Fruit fly (Drosophila melanogaster) whole organism, prepupa: Measurements from ENCODE around the gene CG11696.

Source experiments
- Blimp-1 ChIP-seq: fragments of 200-800 bp; sonication (Bioruptor generic); optimal IDR thresholded peaks from 3 replicates; lab custom pipeline; 2017; ENCODE audit warnings: missing biosample characterization, missing genetic modification characterization, mild to moderate bottlenecking, moderate library complexity, missing genetic modification reagents
- CG10631 ChIP-seq: fragments of 200-800 bp; sonication (Bioruptor generic); optimal IDR thresholded peaks from 2 replicates; lab custom pipeline; 2016; ENCODE audit warnings: missing biosample characterization, missing genetic modification characterization
- CG11294 ChIP-seq: fragments of 200-800 bp; sonication (Bioruptor generic); IDR thresholded peaks from 2 replicates; pipeline ENCODE4 v1.3.6; 2022; ENCODE audit warnings: missing biosample characterization, missing genetic modification characterization
- CG11762 ChIP-seq: fragments of 200-800 bp; sonication (Bioruptor generic); optimal IDR thresholded peaks from 3 replicates; lab custom pipeline; 2016; ENCODE audit warnings: missing biosample characterization, missing genetic modification characterization; ENCODE audit not compliant: insufficient read depth
- CG11902 ChIP-seq: fragments of 200-800 bp; sonication (Bioruptor generic); optimal IDR thresholded peaks from 3 replicates; lab custom pipeline; 2016; ENCODE audit warnings: missing biosample characterization, missing genetic modification characterization
- CG15336 ChIP-seq: fragments of 200-800 bp; sonication (Bioruptor generic); IDR thresholded peaks from 2 replicates; pipeline ENCODE4 v1.3.6; 2022; ENCODE audit warnings: missing biosample characterization, missing genetic modification characterization
- CG16779 ChIP-seq: fragments of 200-800 bp; sonication (Bioruptor generic); optimal IDR thresholded peaks from 3 replicates; lab custom pipeline; 2017; ENCODE audit warnings: missing biosample characterization, mild to moderate bottlenecking, missing genetic modification characterization
- CG31627 ChIP-seq: fragments of 200-800 bp; sonication (Bioruptor generic); optimal IDR thresholded peaks from 3 replicates; lab custom pipeline; 2016; ENCODE audit warnings: missing biosample characterization, missing genetic modification characterization
- CG32006 ChIP-seq: fragments of 200-800 bp; sonication (Bioruptor generic); optimal IDR thresholded peaks from 3 replicates; lab custom pipeline; 2017; ENCODE audit warnings: missing biosample characterization, mild to moderate bottlenecking, missing genetic modification characterization
- CG34406 ChIP-seq: fragments of 200-800 bp; sonication (Bioruptor generic); optimal IDR thresholded peaks from 3 replicates; lab custom pipeline; 2016; ENCODE audit warnings: missing biosample characterization, missing genetic modification characterization
- CG3919 ChIP-seq: fragments of 200-800 bp; sonication (Bioruptor generic); optimal IDR thresholded peaks from 3 replicates; lab custom pipeline; 2016; ENCODE audit warnings: missing biosample characterization, missing genetic modification characterization
- CG4318 ChIP-seq: fragments of 200-800 bp; sonication (Bioruptor generic); optimal IDR thresholded peaks from 3 replicates; lab custom pipeline; 2017; ENCODE audit warnings: missing biosample characterization, mild to moderate bottlenecking, missing genetic modification characterization
- CG6163 ChIP-seq: fragments of 200-800 bp; sonication (Bioruptor generic); IDR thresholded peaks from 3 replicates; pipeline ENCODE4 v1.3.6; 2022; ENCODE audit warnings: missing biosample characterization, missing genetic modification characterization
- CG6276 ChIP-seq: fragments of 200-800 bp; sonication (Bioruptor generic); optimal IDR thresholded peaks from 2 replicates; lab custom pipeline; 2017; ENCODE audit warnings: missing biosample characterization, mild to moderate bottlenecking, missing genetic modification characterization
- CG6792 ChIP-seq: fragments of 200-800 bp; sonication (Bioruptor generic); optimal IDR thresholded peaks from 3 replicates; lab custom pipeline; 2016; ENCODE audit warnings: missing biosample characterization, missing genetic modification characterization
- CG6808 ChIP-seq: fragments of 200-800 bp; sonication (Bioruptor generic); optimal IDR thresholded peaks from 3 replicates; lab custom pipeline; 2017; ENCODE audit warnings: missing biosample characterization, missing genetic modification characterization, mild to moderate bottlenecking, moderate library complexity, missing genetic modification reagents
- CG6854 ChIP-seq: fragments of 200-800 bp; sonication (Bioruptor generic); optimal IDR thresholded peaks from 2 replicates; lab custom pipeline; 2017; ENCODE audit warnings: missing biosample characterization, mild to moderate bottlenecking, missing genetic modification characterization
- CG8119 ChIP-seq: fragments of 200-800 bp; sonication (Bioruptor generic); IDR thresholded peaks from 3 replicates; pipeline ENCODE4 v1.3.6; 2022; ENCODE audit warnings: missing biosample characterization, missing genetic modification characterization
- CG9139 ChIP-seq: fragments of 200-800 bp; sonication (Bioruptor generic); optimal IDR thresholded peaks from 3 replicates; lab custom pipeline; 2017; ENCODE audit warnings: missing biosample characterization, mild to moderate bottlenecking, missing genetic modification characterization
- Eip78C ChIP-seq: fragments of 200-800 bp; sonication (Bioruptor generic); peaks from one replicate; lab custom pipeline; 2016; ENCODE audit warnings: missing biosample characterization, missing genetic modification characterization
- Eip93F ChIP-seq: fragments of 200-800 bp; sonication (Bioruptor generic); optimal IDR thresholded peaks from 2 replicates; lab custom pipeline; 2016; ENCODE audit warnings: missing biosample characterization, mild to moderate bottlenecking, missing genetic modification characterization
- Ets21C ChIP-seq: fragments of 200-800 bp; sonication (Bioruptor generic); optimal IDR thresholded peaks from 3 replicates; lab custom pipeline; 2016; ENCODE audit warnings: missing biosample characterization, missing genetic modification characterization
- Ets96B ChIP-seq: fragments of 200-800 bp; optimal IDR thresholded peaks from 2 replicates; lab custom pipeline; 2019; ENCODE audit warnings: missing biosample characterization, mild to moderate bottlenecking, missing genetic modification characterization, moderate library complexity
- Gug ChIP-seq: fragments of 200-800 bp; sonication (Bioruptor generic); IDR thresholded peaks from 2 replicates; pipeline ENCODE4 v1.3.6; 2022; ENCODE audit warnings: missing biosample characterization, missing genetic modification characterization
- Hr39 ChIP-seq: fragments of 200-800 bp; sonication (Bioruptor generic); optimal IDR thresholded peaks from 2 replicates; lab custom pipeline; 2016; ENCODE audit warnings: missing biosample characterization, missing genetic modification characterization
- Hr4 ChIP-seq: fragments of 200-800 bp; sonication (Bioruptor generic); optimal IDR thresholded peaks from 3 replicates; lab custom pipeline; 2016; ENCODE audit warnings: missing biosample characterization, missing genetic modification characterization
- Lpt ChIP-seq: fragments of 200-800 bp; sonication (Bioruptor generic); optimal IDR thresholded peaks from 3 replicates; lab custom pipeline; 2016; ENCODE audit warnings: missing biosample characterization, missing genetic modification characterization
- Met ChIP-seq: fragments of 200-800 bp; sonication (Bioruptor generic); optimal IDR thresholded peaks from 3 replicates; lab custom pipeline; 2016; ENCODE audit warnings: missing biosample characterization, missing genetic modification characterization
- Smox ChIP-seq: fragments of 200-800 bp; sonication (Bioruptor generic); optimal IDR thresholded peaks from 3 replicates; lab custom pipeline; 2016; ENCODE audit warnings: missing biosample characterization, missing genetic modification characterization
- Sox14 ChIP-seq: fragments of 200-800 bp; sonication (Bioruptor generic); optimal IDR thresholded peaks from 3 replicates; lab custom pipeline; 2016; ENCODE audit warnings: missing biosample characterization, missing genetic modification characterization
- Sox15 ChIP-seq: fragments of 200-800 bp; sonication (Bioruptor generic); optimal IDR thresholded peaks from 3 replicates; lab custom pipeline; 2016; ENCODE audit warnings: missing biosample characterization, missing genetic modification characterization
- achi ChIP-seq: fragments of 200-800 bp; sonication (Bioruptor generic); optimal IDR thresholded peaks from 3 replicates; lab custom pipeline; 2016; ENCODE audit warnings: missing biosample characterization, missing genetic modification characterization
- acj6 ChIP-seq: fragments of 200-800 bp; sonication (Bioruptor generic); optimal IDR thresholded peaks from 3 replicates; lab custom pipeline; 2016; ENCODE audit warnings: missing biosample characterization, missing genetic modification characterization
- cyc ChIP-seq: fragments of 200-800 bp; sonication (Bioruptor generic); optimal IDR thresholded peaks from 3 replicates; lab custom pipeline; 2016; ENCODE audit warnings: missing biosample characterization, missing genetic modification characterization
- dac ChIP-seq: fragments of 200-800 bp; sonication (Bioruptor generic); optimal IDR thresholded peaks from 2 replicates; lab custom pipeline; 2017; ENCODE audit warnings: missing biosample characterization, mild to moderate bottlenecking, missing genetic modification characterization
- esn ChIP-seq: fragments of 200-800 bp; sonication (Bioruptor generic); optimal IDR thresholded peaks from 2 replicates; lab custom pipeline; 2016; ENCODE audit warnings: missing biosample characterization, mild to moderate bottlenecking, missing genetic modification characterization, moderate library complexity
- fd85E ChIP-seq: fragments of 200-800 bp; sonication (Bioruptor generic); optimal IDR thresholded peaks from 3 replicates; lab custom pipeline; 2016; ENCODE audit warnings: missing biosample characterization, missing genetic modification characterization
- lz ChIP-seq: fragments of 200-800 bp; sonication (Bioruptor generic); optimal IDR thresholded peaks from 3 replicates; lab custom pipeline; 2016; ENCODE audit warnings: missing biosample characterization, missing genetic modification characterization
- net ChIP-seq: fragments of 200-800 bp; sonication (Bioruptor generic); optimal IDR thresholded peaks from 3 replicates; lab custom pipeline; 2016; ENCODE audit warnings: missing biosample characterization, missing genetic modification characterization
- pdm3 ChIP-seq: fragments of 200-800 bp; sonication (Bioruptor generic); optimal IDR thresholded peaks from 3 replicates; lab custom pipeline; 2016; ENCODE audit warnings: missing biosample characterization, missing genetic modification characterization
- salr ChIP-seq, 2 experiments: fragments of 200-800 bp; sonication (Bioruptor generic); optimal IDR thresholded peaks; 3 replicates each; lab custom pipeline; 2016 to 2018; ENCODE audit warnings: missing biosample characterization in 2 of 2, missing genetic modification characterization in 2 of 2, mild to moderate bottlenecking in 1 of 2
- spab ChIP-seq: fragments of 200-800 bp; sonication (Bioruptor generic); optimal IDR thresholded peaks from 2 replicates; lab custom pipeline; 2017; ENCODE audit warnings: missing biosample characterization, mild to moderate bottlenecking, missing genetic modification characterization, missing genetic modification reagents
- ss ChIP-seq, 2 experiments: fragments of 200-800 bp; sonication (Bioruptor generic); optimal IDR thresholded peaks; 2 replicates in 1 of 2; 3 replicates in 1 of 2; lab custom pipeline; 2017 to 2018; ENCODE audit warnings: mild to moderate bottlenecking in 2 of 2, missing biosample characterization in 2 of 2, missing genetic modification characterization in 2 of 2, moderate library complexity in 1 of 2
- svp ChIP-seq: fragments of 200-800 bp; sonication (Bioruptor generic); peaks from one replicate; lab custom pipeline; 2016; ENCODE audit warnings: missing biosample characterization, missing genetic modification characterization
- vri ChIP-seq: fragments of 200-800 bp; sonication (Bioruptor generic); optimal IDR thresholded peaks from 3 replicates; lab custom pipeline; 2016; ENCODE audit warnings: missing biosample characterization, mild to moderate bottlenecking, missing genetic modification characterization

Gene CG11696

DNA sequence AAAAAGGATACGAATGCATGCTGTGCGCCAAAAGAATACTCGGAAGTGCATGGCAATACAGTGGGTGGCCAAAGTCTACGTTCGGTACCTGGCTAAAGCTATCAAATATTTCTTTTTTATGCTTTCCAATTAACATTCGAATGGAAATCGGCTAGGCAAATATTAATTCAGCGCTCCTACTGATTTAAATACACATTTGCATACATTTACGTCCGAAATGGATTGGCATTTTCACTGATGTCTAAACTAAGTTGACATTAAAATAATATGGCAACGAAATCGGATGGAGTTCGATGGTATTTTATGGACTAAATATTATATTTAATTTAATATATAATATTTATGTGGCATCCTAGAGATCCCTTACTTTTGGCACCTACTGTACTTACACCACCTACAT lies 31.0 kb upstream of the CG11696 start (continued):
- TF ChIP-seq spab (GFP tag; lab: Kevin White, UChicago) (peak; percentile 28), vri (GFP tag; lab: Kevin White, UChicago) (no peak), Gug (GFP tag; lab: Robert Waterston, UW) (no peak), Lpt (GFP tag; lab: Kevin White, UChicago) (peak; percentile 1), CG31627 (GFP tag; lab: Kevin White, UChicago) (no peak), Smox (GFP tag; lab: Kevin White, UChicago) (no peak), salr (GFP tag; optimal IDR thresholded peaks at IDR 0.05; lab: Kevin White, UChicago) (peak in 1 of 2 experiments; percentile 28)

DNA sequence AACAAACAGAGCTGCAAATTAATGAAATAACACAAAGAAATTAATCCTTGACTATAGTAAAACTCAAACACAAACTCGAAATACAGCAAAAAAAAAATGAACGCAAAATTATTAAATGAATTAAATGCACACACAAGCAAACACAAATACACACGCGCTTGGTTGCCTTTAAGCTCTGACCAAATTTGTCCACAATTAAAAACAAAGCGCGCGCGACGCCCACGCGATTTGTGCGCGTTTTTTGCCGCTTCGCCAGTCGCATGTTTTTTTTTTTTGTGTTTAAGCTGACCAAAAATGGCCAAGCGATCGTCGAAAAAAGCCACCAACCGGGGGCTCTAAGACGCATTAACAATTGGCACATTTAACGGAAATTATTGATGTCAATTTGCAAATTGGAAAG lies 30.2 kb upstream of the CG11696 start:
- TF ChIP-seq CG9139 (no peak), CG16779 (no peak), CG6163 (GFP tag; lab: Robert Waterston, UW) (no peak), Ets96B (no peak), Hr4 (no peak), CG3919 (GFP tag; lab: Kevin White, UChicago) (no peak), acj6 (GFP tag; lab: Kevin White, UChicago) (no peak), CG8119 (no peak), lz (GFP tag; lab: Kevin White, UChicago) (no peak), Eip93F (GFP tag; lab: Kevin White, UChicago) (no peak), pdm3 (GFP tag; lab: Kevin White, UChicago) (no peak), CG6854 (GFP tag; lab: Kevin White, UChicago) (no peak), CG11762 (GFP tag; lab: Kevin White, UChicago) (no peak)

DNA sequence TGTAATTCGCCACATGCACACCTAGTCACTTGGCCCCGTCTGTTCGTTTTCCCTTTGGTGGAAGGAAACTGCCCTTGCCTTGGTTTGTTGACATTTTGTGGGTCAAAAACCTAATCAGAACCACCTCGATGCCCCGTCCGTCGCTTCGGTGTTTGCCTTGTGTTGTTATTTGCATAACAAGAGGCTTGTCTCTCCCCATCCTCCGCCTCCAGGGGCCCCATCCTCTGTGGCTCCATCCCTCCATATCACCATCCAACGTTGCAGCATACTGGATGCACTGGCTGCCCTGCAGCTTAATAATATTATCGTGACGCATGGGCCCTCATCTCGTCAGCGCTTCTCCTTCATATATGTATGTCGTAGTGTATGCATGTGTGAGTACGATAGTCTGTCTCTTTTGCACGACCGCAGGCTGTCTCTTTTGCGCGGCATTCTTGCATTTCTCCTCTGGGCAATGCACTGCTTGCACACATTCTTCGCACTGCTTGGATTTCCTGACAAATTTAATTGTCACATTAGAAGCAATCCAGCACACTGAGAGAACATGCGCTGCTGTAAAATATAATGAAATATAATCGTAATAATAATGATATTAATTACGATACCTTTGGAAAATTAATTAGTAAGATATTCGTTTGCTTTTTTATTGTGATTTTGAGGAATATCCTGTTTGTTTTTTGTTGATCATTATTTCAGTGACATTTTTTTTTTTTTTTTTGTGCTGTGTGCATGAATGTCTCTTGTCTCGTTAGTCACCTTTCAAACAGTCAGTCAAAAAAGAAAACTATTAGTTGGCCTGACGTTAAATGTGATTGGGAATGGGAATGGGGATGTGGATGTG lies 29.2 kb upstream of the CG11696 start:
- TF ChIP-seq dac (GFP tag; lab: Kevin White, UChicago), result no peak
- TF ChIP-seq CG6792, result no peak
- no peak for TF ChIP-seq cyc (GFP tag; lab: Kevin White, UChicago)
- no peak for TF ChIP-seq net
- no peak for TF ChIP-seq lz (GFP tag; lab: Kevin White, UChicago)
- TF ChIP-seq Met (GFP tag; lab: Kevin White, UChicago), result peak; percentile 25
- TF ChIP-seq Hr39 (GFP tag; lab: Kevin White, UChicago), result no peak
- TF ChIP-seq CG11294 (GFP tag; lab: Robert Waterston, UW), result no peak
- TF ChIP-seq CG6276 (GFP tag; lab: Kevin White, UChicago), result no peak
- TF ChIP-seq salr (GFP tag; optimal IDR thresholded peaks at IDR 0.05; lab: Kevin White, UChicago), result peak in 1 of 2 experiments; percentile 66
- TF ChIP-seq CG16779, result no peak
- peak; percentile 5 for TF ChIP-seq esn (GFP tag; lab: Kevin White, UChicago)
- TF ChIP-seq CG8119, result peak; percentile 57
- peak; percentile 65 for TF ChIP-seq CG15336 (GFP tag; lab: Robert Waterston, UW)
- peak; percentile 61 for TF ChIP-seq CG10631 (GFP tag; lab: Kevin White, UChicago)
- no peak for TF ChIP-seq Gug (GFP tag; lab: Robert Waterston, UW)
- no peak for TF ChIP-seq fd85E (GFP tag; lab: Kevin White, UChicago)
- peak; percentile 75 for TF ChIP-seq Eip78C (GFP tag; lab: Kevin White, UChicago)
- no peak for TF ChIP-seq Lpt (GFP tag; lab: Kevin White, UChicago)
- peak; percentile 49; the same call in 2 of the 3 replicates for TF ChIP-seq CG6163 (GFP tag; lab: Robert Waterston, UW)
- peak; percentile 6 for TF ChIP-seq CG6854 (GFP tag; lab: Kevin White, UChicago)
- TF ChIP-seq Sox15 (GFP tag; lab: Kevin White, UChicago), result no peak
- no peak for TF ChIP-seq Ets21C (GFP tag; lab: Kevin White, UChicago)
- no peak for TF ChIP-seq CG11902 (GFP tag; lab: Kevin White, UChicago)
- TF ChIP-seq Eip93F (GFP tag; lab: Kevin White, UChicago), result no peak
- TF ChIP-seq Blimp-1 (GFP tag; lab: Kevin White, UChicago), result no peak
- TF ChIP-seq Sox14, result no peak
- peak; percentile 16 for TF ChIP-seq svp (GFP tag; lab: Kevin White, UChicago)
- peak; percentile 11 for TF ChIP-seq pdm3 (GFP tag; lab: Kevin White, UChicago)
- no peak for TF ChIP-seq CG31627 (GFP tag; lab: Kevin White, UChicago)
- peak; percentile 31 for TF ChIP-seq Hr4
- no peak for TF ChIP-seq CG34406 (GFP tag; lab: Kevin White, UChicago)
- TF ChIP-seq ss (GFP tag; optimal IDR thresholded peaks at IDR 0.05; lab: Kevin White, UChicago), result peak in 1 of 2 experiments; percentile 38
- peak; percentile 40 for TF ChIP-seq achi (GFP tag; lab: Kevin White, UChicago)
- TF ChIP-seq acj6 (GFP tag; lab: Kevin White, UChicago), result peak; percentile 19
- TF ChIP-seq CG6808 (GFP tag; lab: Kevin White, UChicago), result peak; percentile 11
- TF ChIP-seq CG32006, result peak; percentile 60
- peak; percentile 27 for TF ChIP-seq CG4318
